Fruit fly (Drosophila melanogaster) whole organism, embryonic: ENCODE results near the gene CG32450.

Experiments used
- Atf6 ChIP-seq: fragments of 200-800 bp; sonication (Bioruptor generic); IDR thresholded peaks from 2 replicates; pipeline ENCODE4 v1.3.6; 2022; ENCODE audit warnings: missing biosample characterization, missing genetic modification characterization
- CG11696 ChIP-seq: fragments of 200-800 bp; sonication (Bioruptor generic); IDR thresholded peaks from 2 replicates; pipeline ENCODE4 v1.3.6; 2022; ENCODE audit warnings: missing biosample characterization, missing genetic modification characterization
- CG14014 ChIP-seq: fragments of 200-800 bp; sonication (Bioruptor generic); IDR thresholded peaks from 2 replicates; pipeline ENCODE4 v1.3.6; 2022; ENCODE audit warnings: missing biosample characterization, missing genetic modification characterization
- CG14860 ChIP-seq: fragments of 200-800 bp; sonication (Bioruptor generic); IDR thresholded peaks from 3 replicates; pipeline ENCODE4 v1.3.6; 2022; ENCODE audit warnings: missing biosample characterization, missing genetic modification characterization; ENCODE audit not compliant: partially characterized antibody
- CG2116 ChIP-seq: fragments of 200-800 bp; sonication (Bioruptor generic); optimal IDR thresholded peaks from 3 replicates; lab custom pipeline; 2018; ENCODE audit warnings: missing biosample characterization, mild to moderate bottlenecking, missing genetic modification characterization
- CG43689 ChIP-seq: fragments of 200-800 bp; sonication (Bioruptor generic); IDR thresholded peaks from 2 replicates; pipeline ENCODE4 v1.3.6; 2022; ENCODE audit warnings: missing biosample characterization, missing genetic modification characterization
- CG4854 ChIP-seq: fragments of 200-800 bp; sonication (Bioruptor generic); optimal IDR thresholded peaks from 2 replicates; lab custom pipeline; 2016; ENCODE audit warnings: missing biosample characterization, missing genetic modification characterization, inconsistent platforms
- CG9797 ChIP-seq: fragments of 200-800 bp; sonication (Bioruptor generic); optimal IDR thresholded peaks from 3 replicates; lab custom pipeline; 2018; ENCODE audit warnings: missing biosample characterization, mild to moderate bottlenecking, missing genetic modification characterization
- Dip3 ChIP-seq: fragments of 200-800 bp; sonication (Bioruptor generic); optimal IDR thresholded peaks from 3 replicates; lab custom pipeline; 2016; ENCODE audit warnings: missing biosample characterization, missing genetic modification characterization
- Hr78 ChIP-seq, 2 experiments: fragments of 200-800 bp in 1 of 2; fragments of >200 bp in 1 of 2; sonication (Bioruptor generic) in 1 of 2; optimal IDR thresholded peaks; 2 replicates each; lab custom pipeline; 2017 to 2019; ENCODE audit warnings: missing biosample characterization in 2 of 2, missing genetic modification characterization in 2 of 2, mild to moderate bottlenecking in 1 of 2, moderate library complexity in 1 of 2
- Lhr ChIP-seq: fragments of 200-800 bp; sonication (Bioruptor generic); optimal IDR thresholded peaks from 3 replicates; lab custom pipeline; 2017; ENCODE audit warnings: mild to moderate bottlenecking, missing biosample characterization, missing genetic modification reagents, missing genetic modification characterization
- ac ChIP-seq: fragments of 200-800 bp; sonication (Bioruptor generic); optimal IDR thresholded peaks from 3 replicates; lab custom pipeline; 2017; ENCODE audit warnings: missing biosample characterization, mild to moderate bottlenecking, missing genetic modification characterization
- btn ChIP-seq: fragments of 200-800 bp; sonication (Bioruptor generic); optimal IDR thresholded peaks from 2 replicates; lab custom pipeline; 2016; ENCODE audit warnings: missing biosample characterization, missing genetic modification characterization
- crc ChIP-seq: fragments of 200-800 bp; sonication (Bioruptor generic); optimal IDR thresholded peaks from 2 replicates; lab custom pipeline; 2016; ENCODE audit warnings: missing biosample characterization, missing genetic modification characterization
- fru ChIP-seq: fragments of >200 bp; optimal IDR thresholded peaks from 2 replicates; lab custom pipeline; 2017
- gsb ChIP-seq: fragments of 200-800 bp; sonication (Bioruptor generic); IDR thresholded peaks from 2 replicates; pipeline ENCODE4 v1.3.6; 2022; ENCODE audit warnings: missing biosample characterization, missing genetic modification characterization
- hb ChIP-seq: fragments of 200-800 bp; sonication (Bioruptor generic); IDR thresholded peaks from 3 replicates; pipeline ENCODE4 v1.3.6; 2022; ENCODE audit warnings: missing biosample characterization, missing genetic modification characterization; ENCODE audit not compliant: partially characterized antibody
- kni ChIP-seq: fragments of 200-800 bp; sonication (Bioruptor generic); optimal IDR thresholded peaks from 3 replicates; lab custom pipeline; 2017; ENCODE audit warnings: mild to moderate bottlenecking, missing biosample characterization, missing genetic modification reagents, missing genetic modification characterization
- mld ChIP-seq: fragments of 200-800 bp; sonication (Bioruptor generic); IDR thresholded peaks from 3 replicates; pipeline ENCODE4 v1.3.6; 2022; ENCODE audit warnings: missing biosample characterization, missing genetic modification characterization; ENCODE audit not compliant: partially characterized antibody
- odd ChIP-seq: fragments of 200-800 bp; sonication (Bioruptor generic); optimal IDR thresholded peaks from 2 replicates; lab custom pipeline; 2017; ENCODE audit warnings: missing biosample characterization, mild to moderate bottlenecking, missing genetic modification characterization
- slou ChIP-seq: fragments of 200-800 bp; sonication (Bioruptor generic); optimal IDR thresholded peaks from 3 replicates; lab custom pipeline; 2016; ENCODE audit warnings: missing biosample characterization, missing genetic modification characterization
- vvl ChIP-seq: fragments of 200-800 bp; sonication (Bioruptor generic); IDR thresholded peaks from 2 replicates; pipeline ENCODE4 v1.3.6; 2022; ENCODE audit warnings: missing biosample characterization, missing genetic modification characterization

The CG32450 gene

DNA sequence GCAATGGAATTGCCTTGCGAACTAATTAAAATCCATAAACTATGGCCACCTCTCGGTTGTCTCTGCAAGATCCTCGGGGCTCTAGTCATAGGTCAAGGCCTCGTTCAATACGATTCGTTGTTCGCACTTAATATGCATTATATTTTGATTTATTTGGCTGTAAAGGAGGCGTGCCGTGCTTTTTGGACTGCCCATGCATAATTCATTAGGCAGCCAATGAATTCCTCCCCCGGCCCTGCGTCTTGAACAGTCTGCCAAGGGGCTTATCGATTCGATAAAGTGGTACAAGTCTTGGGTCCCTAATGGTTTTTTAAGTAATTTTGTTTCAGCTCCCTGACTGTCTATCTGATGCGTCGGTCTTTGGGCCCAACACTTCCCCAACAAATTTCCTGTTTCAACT lies 49.2 kb downstream of the CG32450 start:
- TF ChIP-seq ac (GFP tag; lab: Kevin White, UChicago) (no peak), CG2116 (GFP tag; lab: Kevin White, UChicago) (no peak), Dip3 (GFP tag; lab: Kevin White, UChicago) (no peak), CG4854 (GFP tag; lab: Kevin White, UChicago) (no peak), fru (lab: Kevin White, UChicago) (no peak), crc (no peak), kni (peak; percentile 49), CG9797 (GFP tag; lab: Kevin White, UChicago) (no peak), Atf6 (no peak), vvl (peak; percentile 92), odd (GFP tag; lab: Kevin White, UChicago) (no peak), CG14014 (GFP tag; lab: Robert Waterston, UW) (no peak), CG43689 (no peak), mld (GFP tag; lab: Robert Waterston, UW) (no peak), Lhr (GFP tag; lab: Kevin White, UChicago) (no peak), CG11696 (no peak), hb (GFP tag; lab: Robert Waterston, UW) (no peak), gsb (no peak), CG14860 (GFP tag; lab: Robert Waterston, UW) (no peak), btn (GFP tag; lab: Kevin White, UChicago) (no peak), slou (GFP tag; lab: Kevin White, UChicago) (no peak), Hr78 (GFP tag; optimal IDR thresholded peaks at IDR 0.05; lab: Kevin White, UChicago) (peak in 1 of 2 experiments; percentile 19)
- TF ChIP-seq, all 482 proteins: peak for 3
